Worm (Caenorhabditis elegans) whole organism, early embryonic: ENCODE results near the gene C17E7.4.

Experiments used
- B0310.2 ChIP-seq: sonication (generic microtip); optimal IDR thresholded peaks from 2 replicates; lab custom pipeline; 2016; ENCODE audit warnings: mild to moderate bottlenecking, missing genetic modification characterization, missing compliant biosample characterization
- ama-1 ChIP-seq: fragments of 150-350 bp; optimal IDR thresholded peaks from 2 replicates; lab custom pipeline; 2014
- ets-7 ChIP-seq: sonication (generic microtip); optimal IDR thresholded peaks from 2 replicates; lab custom pipeline; 2016; ENCODE audit warnings: missing genotype, missing genetic modification characterization, missing compliant biosample characterization
- flt-1 ChIP-seq: fragments of 200-800 bp; sonication (Bioruptor generic); IDR thresholded peaks from 2 replicates; pipeline ENCODE4 v1.3.6; 2022; ENCODE audit warnings: missing genetic modification characterization, missing compliant biosample characterization
- hmbx-1 ChIP-seq: sonication (generic microtip); optimal IDR thresholded peaks from 2 replicates; lab custom pipeline; 2016; ENCODE audit warnings: mild to moderate bottlenecking, missing genetic modification characterization, missing compliant biosample characterization
- pes-1 ChIP-seq: fragments of 200-800 bp; sonication (Bioruptor generic); IDR thresholded peaks from 2 replicates; pipeline ENCODE4 v1.3.6; 2022; ENCODE audit warnings: missing genetic modification reagents, missing genetic modification characterization, missing compliant biosample characterization
- scrt-1 ChIP-seq: fragments of 200-800 bp; sonication (Bioruptor generic); IDR thresholded peaks from 2 replicates; pipeline ENCODE4 v1.3.6; 2022; ENCODE audit warnings: missing genetic modification characterization, missing compliant biosample characterization
- sea-1 ChIP-seq: fragments of 200-800 bp; sonication (Bioruptor generic); conservative IDR thresholded peaks from 2 replicates; pipeline ENCODE4 v1.3.6; 2022; ENCODE audit warnings: missing genetic modification characterization, missing compliant biosample characterization
- tbx-11 ChIP-seq: fragments of 200-800 bp; sonication (Bioruptor generic); IDR thresholded peaks from 2 replicates; pipeline ENCODE4 v1.3.6; 2022; ENCODE audit warnings: missing genetic modification characterization, missing compliant biosample characterization
- tbx-37 ChIP-seq: fragments of 200-800 bp; sonication (Bioruptor generic); conservative IDR thresholded peaks from 2 replicates; pipeline ENCODE4 v1.3.6; 2022; ENCODE audit warnings: missing genetic modification reagents, missing genetic modification characterization, missing compliant biosample characterization
- tra-4 ChIP-seq: sonication (generic microtip); optimal IDR thresholded peaks from 2 replicates; lab custom pipeline; 2017; ENCODE audit warnings: missing genetic modification characterization, missing compliant biosample characterization

DNA sequence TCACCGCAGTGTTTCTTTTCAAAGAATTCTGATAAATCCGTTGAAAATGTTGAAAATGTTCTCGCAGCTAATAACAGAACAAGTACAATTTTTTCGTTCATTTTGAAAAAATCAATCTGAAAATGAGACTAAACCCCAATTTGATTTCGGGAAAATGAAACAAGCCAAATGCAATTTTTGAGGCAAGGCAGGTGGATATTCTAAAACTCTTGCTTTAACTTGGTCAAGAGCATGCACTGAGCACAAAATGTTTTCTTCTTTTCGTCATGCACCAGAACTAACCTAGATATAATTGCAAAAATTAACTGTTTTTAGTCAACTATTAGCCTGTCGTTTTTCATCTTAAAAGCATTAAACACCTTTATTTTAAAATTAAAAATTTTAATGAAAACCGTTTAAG lies 7.4 kb downstream of the C17E7.4 start, which contains the start of gene irld-22:
- TF ChIP-seq tbx-11 (no peak), flt-1 (GFP tag; lab: Robert Waterston, UW) (no peak), ama-1 (no peak), B0310.2 (no peak), tbx-37 (GFP tag; lab: Robert Waterston, UW) (no peak), scrt-1 (no peak), ets-7 (tag; lab: Kevin White, UChicago) (no peak), sea-1 (GFP tag; lab: Robert Waterston, UW) (no peak), pes-1 (no peak), hmbx-1 (no peak), tra-4 (tag; lab: Kevin White, UChicago) (no peak)
